Worm (Caenorhabditis elegans) whole organism, L1 larva: ENCODE measurements around the gene clc-9.

ENCODE experiments used
- C04F5.9 ChIP-seq: sonication (generic microtip); optimal IDR thresholded peaks from 2 replicates; lab custom pipeline; 2016; ENCODE audit warnings: missing genetic modification characterization, missing compliant biosample characterization
- ceh-63 ChIP-seq: fragments of 200-800 bp; sonication (Bioruptor generic); optimal IDR thresholded peaks from 2 replicates; lab custom pipeline; 2018; ENCODE audit warnings: mild to moderate bottlenecking, missing genetic modification characterization, missing compliant biosample characterization
- nhr-77 ChIP-seq: fragments of 150-350 bp; optimal IDR thresholded peaks from 2 replicates; lab custom pipeline; 2014; ENCODE audit warnings: missing biosample characterization, missing genetic modification characterization
- pax-3 ChIP-seq: fragments of 200-800 bp; sonication (Bioruptor generic); optimal IDR thresholded peaks from 2 replicates; lab custom pipeline; 2018; ENCODE audit warnings: mild to moderate bottlenecking, missing genetic modification characterization, moderate library complexity, missing compliant biosample characterization
- swsn-7 ChIP-seq: sonication (generic microtip); optimal IDR thresholded peaks from 2 replicates; lab custom pipeline; 2016; ENCODE audit warnings: missing genetic modification characterization, missing compliant biosample characterization
- tbx-2 ChIP-seq: sonication (generic microtip); optimal IDR thresholded peaks from 2 replicates; lab custom pipeline; 2016; ENCODE audit warnings: missing genetic modification characterization, missing compliant biosample characterization
- unc-130 ChIP-seq: fragments of 150-350 bp; optimal IDR thresholded peaks from 2 replicates; lab custom pipeline; 2017; ENCODE audit warnings: missing biosample characterization, missing genetic modification characterization, inconsistent platforms
- unc-62 ChIP-seq: fragments of 150-350 bp; optimal IDR thresholded peaks from 2 replicates; lab custom pipeline; 2014; ENCODE audit warnings: missing biosample characterization, missing genetic modification reagents, missing genetic modification characterization
- ztf-11 ChIP-seq, 2 experiments: sonication (generic microtip); optimal IDR thresholded peaks; 2 replicates each; lab custom pipeline; 2016 to 2017; ENCODE audit warnings: missing genetic modification characterization in 2 of 2, missing biosample characterization in 1 of 2, missing compliant biosample characterization in 1 of 2

DNA sequence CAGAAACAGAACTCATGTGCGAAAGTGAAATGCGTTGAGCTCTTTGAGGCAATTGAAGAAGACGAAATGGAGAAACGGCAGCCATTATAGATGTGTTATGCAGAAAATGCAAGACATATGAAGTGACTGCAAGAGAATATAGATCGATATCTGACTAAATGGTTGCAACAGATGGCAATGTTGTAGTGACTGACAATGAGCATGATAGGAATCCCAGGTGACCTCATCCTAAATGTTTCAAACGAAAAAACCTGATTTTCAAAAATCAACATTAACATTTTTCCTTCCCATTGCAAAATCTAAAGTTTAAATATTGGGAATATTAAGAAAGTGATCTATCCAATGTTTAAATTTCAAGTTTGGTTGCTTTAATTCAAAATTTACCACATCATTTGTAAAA, 48.0 kb downstream of the clc-9 start, which contains the start of gene C08F8.15:
- no peak for TF ChIP-seq C04F5.9
- no peak for TF ChIP-seq unc-62
- no peak for TF ChIP-seq swsn-7
- no peak for TF ChIP-seq ztf-11 (tag; optimal IDR thresholded peaks at IDR 0.05; lab: Kevin White, UChicago)
- TF ChIP-seq unc-130 (tag; lab: Kevin White, UChicago): no peak
- TF ChIP-seq ceh-63 (GFP tag; lab: Kevin White, UChicago): no peak
- no peak for TF ChIP-seq tbx-2
- TF ChIP-seq nhr-77 (tag; lab: Kevin White, UChicago): no peak
- TF ChIP-seq pax-3: no peak
